Worm (Caenorhabditis elegans) whole organism, L3 larva: ENCODE measurements around the gene ify-1.

Source experiments
- R02D3.7 ChIP-seq: fragments of 150-350 bp; optimal IDR thresholded peaks from 2 replicates; lab custom pipeline; 2014; ENCODE audit warnings: missing biosample characterization, missing genetic modification characterization
- ZK546.5 ChIP-seq: sonication (generic microtip); optimal IDR thresholded peaks from 2 replicates; lab custom pipeline; 2017; ENCODE audit warnings: missing biosample characterization, missing genetic modification characterization
- ceh-16 ChIP-seq: sonication (generic microtip); optimal IDR thresholded peaks from 2 replicates; lab custom pipeline; 2017; ENCODE audit warnings: missing biosample characterization, missing genetic modification characterization
- ceh-28 ChIP-seq: fragments of 150-350 bp; optimal IDR thresholded peaks from 2 replicates; lab custom pipeline; 2014; ENCODE audit warnings: missing biosample characterization, missing genetic modification reagents, missing genetic modification characterization
- ceh-82 ChIP-seq: fragments of 150-350 bp; optimal IDR thresholded peaks from 2 replicates; lab custom pipeline; 2014; ENCODE audit warnings: missing biosample characterization, missing genetic modification characterization
- ceh-9 ChIP-seq: sonication (generic microtip); optimal IDR thresholded peaks from 2 replicates; lab custom pipeline; 2018; ENCODE audit warnings: missing biosample characterization, missing genetic modification characterization
- daf-12 ChIP-seq: fragments of 150-350 bp; optimal IDR thresholded peaks from 2 replicates; lab custom pipeline; 2014; ENCODE audit warnings: missing biosample characterization, missing genetic modification reagents, missing genetic modification characterization
- egl-27 ChIP-seq: sonication (generic microtip); optimal IDR thresholded peaks from 4 replicates; lab custom pipeline; 2017; ENCODE audit warnings: missing biosample characterization, missing genetic modification reagents, missing genetic modification characterization
- egl-5 ChIP-seq: fragments of 150-350 bp; optimal IDR thresholded peaks from 2 replicates; lab custom pipeline; 2017; ENCODE audit warnings: missing biosample characterization, missing genetic modification reagents, missing genetic modification characterization, inconsistent platforms
- elt-1 ChIP-seq: fragments of 150-350 bp; optimal IDR thresholded peaks from 2 replicates; lab custom pipeline; 2014; ENCODE audit warnings: missing biosample characterization, missing genetic modification characterization
- elt-2 ChIP-seq: sonication (generic microtip); optimal IDR thresholded peaks from 2 replicates; lab custom pipeline; 2016; ENCODE audit warnings: missing genetic modification reagents, mild to moderate bottlenecking, missing genetic modification characterization, missing compliant biosample characterization
- elt-3 ChIP-seq, 3 experiments: fragments of 150-350 bp in 1 of 3; sonication (generic microtip) in 2 of 3; optimal IDR thresholded peaks; 2 replicates in 2 of 3; 4 replicates in 1 of 3; lab custom pipeline; 2014 to 2017; ENCODE audit warnings: missing biosample characterization in 3 of 3, missing genetic modification characterization in 3 of 3
- hmg-11 ChIP-seq: sonication (generic microtip); optimal IDR thresholded peaks from 2 replicates; lab custom pipeline; 2016; ENCODE audit warnings: missing genetic modification characterization, missing compliant biosample characterization
- jun-1 ChIP-seq: fragments of 150-350 bp; optimal IDR thresholded peaks from 2 replicates; lab custom pipeline; 2014; ENCODE audit warnings: missing biosample characterization, missing genetic modification reagents, missing genetic modification characterization
- lin-15B ChIP-seq: fragments of 150-350 bp; optimal IDR thresholded peaks from 2 replicates; lab custom pipeline; 2014; ENCODE audit warnings: missing biosample characterization, missing genetic modification characterization
- lsy-12 ChIP-seq: sonication (generic microtip); optimal IDR thresholded peaks from 2 replicates; lab custom pipeline; 2016; ENCODE audit warnings: mild to moderate bottlenecking, missing genetic modification characterization, missing compliant biosample characterization
- nhr-12 ChIP-seq: fragments of 150-350 bp; optimal IDR thresholded peaks from 2 replicates; lab custom pipeline; 2014; ENCODE audit warnings: missing biosample characterization, missing genetic modification characterization
- nhr-28 ChIP-seq: fragments of 150-350 bp; optimal IDR thresholded peaks from 2 replicates; lab custom pipeline; 2014; ENCODE audit warnings: missing biosample characterization, missing genetic modification characterization
- nhr-43 ChIP-seq: sonication (generic microtip); optimal IDR thresholded peaks from 2 replicates; lab custom pipeline; 2016; ENCODE audit warnings: mild to moderate bottlenecking, missing genetic modification characterization, missing compliant biosample characterization; ENCODE audit not compliant: poor library complexity, severe bottlenecking
- nhr-77 ChIP-seq: fragments of 150-350 bp; optimal IDR thresholded peaks from 2 replicates; lab custom pipeline; 2014; ENCODE audit warnings: missing biosample characterization, missing genetic modification characterization
- pha-4 ChIP-seq: fragments of 150-350 bp; optimal IDR thresholded peaks from 2 replicates; lab custom pipeline; 2014; ENCODE audit warnings: missing biosample characterization, missing genetic modification reagents, missing genetic modification characterization
- pqm-1 ChIP-seq: fragments of 150-350 bp; optimal IDR thresholded peaks from 2 replicates; lab custom pipeline; 2017; ENCODE audit warnings: missing biosample characterization, missing genetic modification characterization, inconsistent platforms
- sea-2 ChIP-seq: fragments of 150-350 bp; sonication (generic microtip); optimal IDR thresholded peaks from 4 replicates; lab custom pipeline; 2014; ENCODE audit warnings: missing biosample characterization, missing genetic modification reagents, missing genetic modification characterization
- skn-1 ChIP-seq: fragments of 150-350 bp; optimal IDR thresholded peaks from 2 replicates; lab custom pipeline; 2014; ENCODE audit warnings: missing biosample characterization, missing genetic modification characterization
- snpc-4 ChIP-seq: fragments of 150-350 bp; optimal IDR thresholded peaks from 2 replicates; lab custom pipeline; 2014; ENCODE audit warnings: missing biosample characterization, missing genetic modification characterization
- tbx-2 ChIP-seq: sonication (generic microtip); optimal IDR thresholded peaks from 2 replicates; lab custom pipeline; 2016; ENCODE audit warnings: mild to moderate bottlenecking, missing genetic modification characterization, missing compliant biosample characterization
- unc-62 ChIP-seq: fragments of 150-350 bp; sonication (generic microtip); optimal IDR thresholded peaks from 4 replicates; lab custom pipeline; 2014; ENCODE audit warnings: missing biosample characterization, missing genetic modification reagents, missing genetic modification characterization
- zag-1 ChIP-seq: fragments of 150-350 bp; optimal IDR thresholded peaks from 2 replicates; lab custom pipeline; 2014; ENCODE audit warnings: missing biosample characterization, missing genetic modification characterization
- ztf-11 ChIP-seq: fragments of 150-350 bp; optimal IDR thresholded peaks from 2 replicates; lab custom pipeline; 2014; ENCODE audit warnings: missing biosample characterization, missing genetic modification characterization
- ztf-4 ChIP-seq: fragments of 150-350 bp; optimal IDR thresholded peaks from 2 replicates; lab custom pipeline; 2014; ENCODE audit warnings: missing biosample characterization, missing genetic modification characterization

Gene ify-1

DNA sequence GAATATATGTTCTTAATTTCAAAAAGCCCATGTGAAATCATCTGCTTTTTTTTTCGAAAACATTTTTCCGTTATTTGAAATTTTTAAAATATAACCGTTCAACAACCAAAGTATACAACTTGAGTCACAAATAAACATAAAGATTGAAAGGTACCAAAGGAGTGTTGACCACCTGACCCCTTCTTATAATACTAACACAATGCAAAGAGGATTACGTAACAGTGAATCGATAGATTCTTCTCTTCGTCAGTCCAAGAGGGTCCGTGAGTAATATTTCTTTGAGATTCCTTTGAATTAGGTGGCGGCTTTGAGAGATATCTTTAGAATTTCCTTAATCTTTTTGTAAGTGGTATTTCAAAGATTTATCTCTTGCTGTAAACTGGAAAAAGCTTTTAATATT is 38.8 kb downstream of the ify-1 start:
- TF ChIP-seq snpc-4 (tag; lab: Kevin White, UChicago) (no peak), nhr-43 (no peak), zag-1 (tag; lab: Kevin White, UChicago) (no peak), R02D3.7 (tag; lab: Kevin White, UChicago) (no peak), elt-2 (tag; lab: Kevin White, UChicago) (no peak), ceh-9 (tag; lab: Kevin White, UChicago) (no peak), unc-62 (no peak), egl-5 (tag; lab: Kevin White, UChicago) (no peak), skn-1 (tag; lab: Kevin White, UChicago) (no peak), sea-2 (GFP tag; lab: Kevin White, UChicago) (no peak), lin-15B (tag; lab: Kevin White, UChicago) (no peak), ceh-28 (tag; lab: Kevin White, UChicago) (no peak), pqm-1 (tag; lab: Kevin White, UChicago) (no peak), egl-27 (tag; lab: Kevin White, UChicago) (no peak)

DNA sequence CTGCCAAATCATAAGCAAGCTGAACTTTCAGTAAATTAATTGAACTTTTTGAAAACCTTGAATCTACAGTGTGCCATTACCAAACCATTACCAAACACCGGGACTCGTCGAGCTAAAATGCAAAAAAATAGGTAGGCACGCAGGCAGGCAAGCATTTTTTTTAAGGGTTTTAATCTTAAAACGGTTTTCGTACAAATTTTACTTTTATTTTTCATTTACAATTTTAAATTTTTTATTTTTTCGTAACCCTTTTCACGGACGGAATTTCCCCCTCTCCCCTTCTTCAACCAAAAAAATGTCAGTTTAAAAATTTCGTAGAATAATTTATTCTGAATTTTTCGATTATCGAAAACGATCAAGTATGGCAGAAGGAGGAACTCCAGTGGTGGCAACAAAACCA is 40.6 kb downstream of the ify-1 start, which contains the start of gene F59A6.2:
Gene F59A6.2, plus strand, starts transcription at position 301 of the 400 bp plus-strand sequence.
- TF ChIP-seq elt-1 (tag; lab: Kevin White, UChicago) (no peak), ZK546.5 (no peak), ztf-4 (tag; lab: Kevin White, UChicago) (no peak), snpc-4 (tag; lab: Kevin White, UChicago) (no peak), daf-12 (no peak)

DNA sequence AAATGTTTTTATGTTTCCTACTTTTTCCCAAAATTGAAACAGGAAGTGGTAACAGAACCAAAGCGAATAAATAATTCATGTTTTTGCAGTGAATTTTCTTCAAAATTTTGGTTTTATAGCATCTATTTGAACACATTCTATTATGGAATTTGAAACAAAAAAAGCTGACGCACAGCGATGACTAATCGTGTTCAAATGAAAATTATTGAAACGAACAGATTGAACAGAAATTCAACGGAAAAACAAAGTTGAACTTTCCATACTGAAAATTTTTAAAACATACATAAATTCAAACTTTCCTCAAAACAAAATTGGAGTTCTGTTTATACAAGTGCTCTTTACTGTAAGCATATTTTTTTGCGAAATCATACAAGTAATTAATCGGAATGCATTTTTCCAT is 43.0 kb downstream of the ify-1 start, which contains the start of gene F59A6.12:
Gene F59A6.12, minus strand, starts transcription at position 101 of the 400 bp plus-strand sequence.
- TF ChIP-seq nhr-12 (tag; lab: Kevin White, UChicago) (no peak), nhr-77 (tag; lab: Kevin White, UChicago) (no peak), jun-1 (no peak), ceh-28 (tag; lab: Kevin White, UChicago) (no peak), ceh-16 (tag; lab: Kevin White, UChicago) (no peak), ceh-82 (no peak)
- TF ChIP-seq, all 47 proteins: peak for 0

DNA sequence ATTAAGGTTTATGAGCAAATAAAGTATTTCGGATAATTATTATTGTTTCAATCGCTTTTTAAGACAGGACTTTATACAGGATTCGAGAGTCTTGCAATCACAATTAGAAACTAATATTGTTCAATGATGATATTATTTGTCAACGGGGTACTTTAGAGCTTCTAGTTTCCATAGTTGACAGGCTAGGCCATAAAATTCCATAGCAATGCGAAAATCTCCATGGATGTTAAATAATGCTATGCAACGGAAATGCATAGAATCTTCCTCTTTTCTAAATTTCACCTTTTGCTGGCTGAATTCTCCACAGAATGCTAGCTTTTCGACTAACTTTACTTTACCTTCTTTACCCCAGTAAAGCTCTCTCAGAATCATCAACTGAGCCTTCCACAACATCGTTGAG is 46.9 kb downstream of the ify-1 start, which contains the start of gene F59A6.3:
Gene F59A6.3, plus strand, starts transcription at position 301 of the 400 bp plus-strand sequence.
- no peak for TF ChIP-seq ceh-16 (tag; lab: Kevin White, UChicago)
- TF ChIP-seq jun-1 = no peak
- no peak for TF ChIP-seq tbx-2
- no peak for TF ChIP-seq lin-15B (tag; lab: Kevin White, UChicago)
- TF ChIP-seq ztf-11 (tag; lab: Kevin White, UChicago) = no peak
- no peak for TF ChIP-seq lsy-12
- no peak for TF ChIP-seq pha-4 (tag; lab: Kevin White, UChicago)
- no peak for TF ChIP-seq hmg-11
- TF ChIP-seq elt-1 (tag; lab: Kevin White, UChicago) = no peak
- TF ChIP-seq ZK546.5 = no peak
- TF ChIP-seq zag-1 (tag; lab: Kevin White, UChicago) = no peak
- TF ChIP-seq daf-12 = no peak
- no peak for TF ChIP-seq elt-3 (tag; optimal IDR thresholded peaks at IDR 0.05; lab: Kevin White, UChicago)
- no peak for TF ChIP-seq nhr-28 (tag; lab: Kevin White, UChicago)

DNA sequence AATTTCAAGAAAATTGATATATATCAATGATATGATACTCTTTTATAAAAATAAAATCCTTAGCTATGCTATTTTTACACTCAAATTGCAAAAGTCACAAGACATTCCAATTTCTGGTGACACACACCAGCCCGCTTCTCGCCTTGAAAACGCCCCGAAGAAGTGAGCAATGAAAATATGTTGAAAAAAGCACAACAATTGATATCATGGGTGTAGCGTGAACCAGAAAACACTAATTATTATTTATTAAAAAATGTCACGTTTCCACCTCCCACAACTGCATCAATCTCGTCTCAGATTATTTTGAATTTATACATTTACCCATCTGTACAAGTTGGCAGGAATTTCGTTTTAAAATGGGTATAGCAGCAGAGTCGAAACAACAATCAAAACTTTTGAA is 50.2 kb downstream of the ify-1 start, which contains the start of gene F59A6.4:
Gene F59A6.4, plus strand, starts transcription at position 301 of the 400 bp plus-strand sequence.
- TF ChIP-seq lsy-12 = no peak
